Worm (Caenorhabditis elegans): Measurements from ENCODE around the gene yars-2.
"Not testable (repeated sequence)": the region's sequence is repeated elsewhere in the genome, so short reads cannot be mapped to it uniquely, and the experiment has no call there.

The yars-2 gene

DNA sequence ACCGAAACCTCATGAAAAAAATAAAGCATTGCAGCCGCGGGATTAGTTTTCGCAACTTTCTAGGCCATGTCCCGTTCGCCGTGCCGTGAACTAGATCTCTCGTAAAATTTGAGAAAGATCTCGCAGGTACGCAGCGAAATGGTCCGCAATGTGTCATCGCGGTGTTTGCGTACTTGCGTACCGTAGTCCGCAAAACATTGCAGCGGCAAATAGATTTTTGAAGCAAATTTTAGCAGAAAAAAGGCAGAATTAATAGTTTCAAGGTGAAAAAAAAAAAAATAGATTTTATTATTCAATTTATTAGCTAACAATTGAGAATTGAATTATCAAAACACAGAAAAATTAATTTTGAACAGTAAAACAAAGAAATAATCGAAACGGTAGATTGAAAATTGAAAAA is 15.5 kb upstream of the yars-2 start:
- TF ChIP-seq W03F9.2 (tag; optimal IDR thresholded peaks at IDR 0.05) = peak; percentile 37
- peak; percentile 73 for TF ChIP-seq him-1 (tag; optimal IDR thresholded peaks at IDR 0.05)

ce11 chrIV:4725478-4725920 is 13.1 kb upstream of the yars-2 start:
- TF ChIP-seq dao-5 (tag; optimal IDR thresholded peaks at IDR 0.05) = peak; percentile 1
- TF ChIP-seq him-1 (tag; optimal IDR thresholded peaks at IDR 0.05) = peak; percentile 88

DNA sequence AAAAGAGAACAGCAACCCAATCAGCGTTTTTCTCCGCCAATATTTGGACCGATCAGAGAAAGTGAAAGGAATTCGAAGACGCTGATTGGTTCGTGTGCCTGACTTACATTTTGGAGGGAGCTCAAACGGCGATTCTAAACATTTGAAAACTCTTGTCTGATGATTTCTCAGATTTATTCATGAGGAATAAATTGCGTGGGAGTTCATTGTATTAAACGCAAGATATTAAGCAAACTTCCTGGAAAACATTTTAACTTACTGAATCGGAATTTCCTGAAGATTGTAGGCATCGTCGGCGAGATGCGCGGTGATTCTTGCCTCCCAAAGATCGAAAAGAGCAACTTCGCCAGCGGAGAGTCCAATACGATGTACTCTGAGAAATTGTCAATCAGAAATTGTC is 12.1 kb upstream of the yars-2 start, which contains the start of gene K08F11.1:
Gene K08F11.1, plus strand, starts transcription at position 301 of the 400 bp plus-strand sequence.
- no peak for TF ChIP-seq him-1 (tag; optimal IDR thresholded peaks at IDR 0.05)
- no peak for TF ChIP-seq dao-5 (tag; optimal IDR thresholded peaks at IDR 0.05)
- no peak for TF ChIP-seq W03F9.2 (tag; optimal IDR thresholded peaks at IDR 0.05)

- TF ChIP-seq him-1 (tag; optimal IDR thresholded peaks at IDR 0.05) = no peak
- no peak for TF ChIP-seq dao-5 (tag; optimal IDR thresholded peaks at IDR 0.05)
- TF ChIP-seq W03F9.2 (tag; optimal IDR thresholded peaks at IDR 0.05) = no peak
Measured at ce11 chrIV:4723687-4724086, 11.3 kb upstream of the yars-2 start.

- TF ChIP-seq W03F9.2, him-1, dao-5 (tag; optimal IDR thresholded peaks at IDR 0.05): not testable (repeated sequence)
Measured at ce11 chrIV:4715785-4716184, 3.4 kb upstream of the yars-2 start, which contains the start of gene miro-1. miro-1 (minus strand) TSS chrIV:4715807.

DNA sequence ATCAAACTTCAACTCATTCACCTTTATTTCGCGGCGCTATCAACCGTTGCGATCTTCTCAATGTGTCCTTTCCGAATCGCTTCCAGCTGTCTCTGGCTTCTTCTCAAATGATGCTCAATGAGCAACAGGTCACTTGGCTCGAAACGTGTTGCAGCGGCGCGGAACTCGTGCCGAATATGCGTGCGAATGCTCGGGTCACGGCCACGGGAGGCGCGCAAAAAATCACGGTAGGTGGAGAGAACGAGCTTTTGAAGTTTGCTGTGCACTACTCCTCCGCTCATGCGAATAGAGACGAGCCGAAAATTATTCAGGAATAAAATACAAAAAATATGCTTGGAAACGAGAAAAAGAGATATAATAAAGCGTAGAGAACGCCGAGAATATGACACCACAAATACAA is 2.0 kb downstream of the yars-2 start, which contains the start of gene cif-1:
Gene cif-1, minus strand, starts transcription at position 297 of the 400 bp plus-strand sequence.
- TF ChIP-seq dao-5 (tag; optimal IDR thresholded peaks at IDR 0.05) = no peak
- TF ChIP-seq W03F9.2 (tag; optimal IDR thresholded peaks at IDR 0.05) = no peak
- TF ChIP-seq him-1 (tag; optimal IDR thresholded peaks at IDR 0.05) = no peak

DNA sequence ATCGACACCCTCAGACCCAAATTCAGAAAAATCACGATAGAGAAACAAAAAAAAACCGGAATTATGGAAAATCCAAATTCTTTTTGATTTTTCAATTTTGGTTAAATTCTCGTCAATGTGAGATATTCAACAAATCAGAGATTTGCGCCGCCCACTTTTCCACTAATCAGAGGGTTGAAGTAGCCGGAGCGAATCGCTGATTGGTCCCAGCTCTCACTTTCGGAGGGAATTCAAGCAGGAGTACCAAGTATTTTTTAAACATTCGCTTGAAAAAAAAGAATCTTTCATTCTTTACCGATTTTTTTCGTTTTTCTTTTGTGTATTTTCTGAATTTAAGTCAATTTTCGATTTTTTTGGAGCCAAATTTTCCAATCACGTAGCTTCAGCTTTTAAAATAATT is 6.5 kb downstream of the yars-2 start:
- TF ChIP-seq W03F9.2 (tag; optimal IDR thresholded peaks at IDR 0.05) = no peak
- TF ChIP-seq dao-5 (tag; optimal IDR thresholded peaks at IDR 0.05) = no peak
- no peak for TF ChIP-seq him-1 (tag; optimal IDR thresholded peaks at IDR 0.05)

ce11 chrIV:4705182-4705581 is 7.2 kb downstream of the yars-2 start:
- TF ChIP-seq him-1 (tag; optimal IDR thresholded peaks at IDR 0.05) (no peak), dao-5 (tag; optimal IDR thresholded peaks at IDR 0.05) (no peak), W03F9.2 (tag; optimal IDR thresholded peaks at IDR 0.05) (peak; percentile 41)

DNA sequence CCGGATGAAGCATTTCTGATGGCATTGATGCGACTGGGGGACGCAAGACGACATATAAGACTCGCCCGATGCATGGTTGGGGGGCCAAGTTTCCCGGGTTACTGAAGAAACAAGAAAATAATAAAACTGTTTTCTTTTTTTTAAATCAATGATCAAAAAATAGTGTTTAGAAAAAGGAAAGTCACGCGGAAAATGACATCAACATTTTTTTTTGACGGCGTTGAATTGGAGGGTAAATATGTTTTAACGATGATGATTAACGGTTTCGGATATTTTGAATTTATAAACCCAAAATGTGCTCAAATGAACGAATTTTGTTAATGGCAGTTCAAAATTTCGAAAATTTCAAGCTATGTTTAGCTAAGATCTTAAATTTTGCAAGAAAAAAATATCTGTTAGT is 8.5 kb downstream of the yars-2 start, which contains the start of gene ogdh-1:
Gene ogdh-1, minus strand, starts transcription at position 101 of the 400 bp plus-strand sequence.
- TF ChIP-seq dao-5 (tag; optimal IDR thresholded peaks at IDR 0.05) = no peak
- no peak for TF ChIP-seq him-1 (tag; optimal IDR thresholded peaks at IDR 0.05)
- TF ChIP-seq W03F9.2 (tag; optimal IDR thresholded peaks at IDR 0.05) = no peak

- no peak for TF ChIP-seq him-1 (tag; optimal IDR thresholded peaks at IDR 0.05)
- no peak for TF ChIP-seq W03F9.2 (tag; optimal IDR thresholded peaks at IDR 0.05)
- no peak for TF ChIP-seq dao-5 (tag; optimal IDR thresholded peaks at IDR 0.05)
Measured at ce11 chrIV:4692463-4692862, 20.0 kb downstream of the yars-2 start, which contains the start of gene spe-51. spe-51 (plus strand) TSS chrIV:4692763.

- TF ChIP-seq dao-5 (tag; optimal IDR thresholded peaks at IDR 0.05) = no peak
- TF ChIP-seq W03F9.2 (tag; optimal IDR thresholded peaks at IDR 0.05) = no peak
- no peak for TF ChIP-seq him-1 (tag; optimal IDR thresholded peaks at IDR 0.05)
Measured at ce11 chrIV:4688221-4688620, 24.2 kb downstream of the yars-2 start, which contains the start of gene bus-4. bus-4 (plus strand) TSS chrIV:4688269.

DNA sequence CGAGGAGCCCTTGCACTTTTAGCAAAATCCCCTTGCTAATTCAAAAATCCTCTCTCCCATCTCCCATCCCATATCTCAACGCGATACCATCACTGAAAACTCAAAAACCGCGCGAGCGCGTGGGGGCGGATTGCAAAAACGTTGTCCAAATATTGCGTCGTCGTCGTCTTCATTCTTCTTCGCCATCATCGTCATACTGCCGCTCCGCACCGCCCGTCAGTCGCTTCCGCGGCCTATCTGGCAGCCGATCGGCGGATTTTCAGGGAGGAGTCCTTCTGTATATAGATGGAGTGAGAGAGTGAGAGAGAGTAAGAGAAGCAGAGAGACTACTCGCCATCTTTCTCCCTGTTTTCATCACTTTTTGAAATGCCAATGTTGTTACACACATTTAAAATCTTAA is 25.5 kb downstream of the yars-2 start:
- TF ChIP-seq dao-5 (tag; optimal IDR thresholded peaks at IDR 0.05) (no peak), W03F9.2 (tag; optimal IDR thresholded peaks at IDR 0.05) (no peak), him-1 (tag; optimal IDR thresholded peaks at IDR 0.05) (no peak)

DNA sequence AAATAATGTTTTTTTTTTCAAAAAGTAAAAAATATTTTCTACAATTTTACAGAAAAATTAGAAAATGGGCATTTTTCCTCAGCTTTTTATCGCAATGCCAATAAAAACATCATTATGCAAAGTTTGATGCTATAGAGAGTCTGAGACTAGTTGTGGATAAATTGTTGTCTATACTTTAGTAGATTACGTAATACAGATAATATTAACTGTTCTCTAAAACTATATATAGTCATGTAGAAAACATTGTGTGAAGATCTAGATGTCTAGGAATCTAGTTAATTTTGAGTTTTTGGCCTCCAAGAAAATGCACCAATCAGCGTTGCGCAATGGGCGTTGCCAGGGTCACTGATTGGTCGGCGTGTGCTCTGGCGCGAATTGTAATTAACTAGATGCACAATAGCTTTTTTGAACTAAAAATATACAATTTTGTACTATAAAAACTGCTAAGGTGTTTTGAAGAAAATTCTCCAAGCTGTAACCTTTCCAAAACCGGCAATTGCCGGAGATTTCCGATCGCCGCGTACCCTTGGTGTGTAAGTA is 26.1 kb downstream of the yars-2 start:
- TF ChIP-seq W03F9.2 (tag; optimal IDR thresholded peaks at IDR 0.05) (no peak), him-1 (tag; optimal IDR thresholded peaks at IDR 0.05) (no peak), dao-5 (tag; optimal IDR thresholded peaks at IDR 0.05) (no peak)

DNA sequence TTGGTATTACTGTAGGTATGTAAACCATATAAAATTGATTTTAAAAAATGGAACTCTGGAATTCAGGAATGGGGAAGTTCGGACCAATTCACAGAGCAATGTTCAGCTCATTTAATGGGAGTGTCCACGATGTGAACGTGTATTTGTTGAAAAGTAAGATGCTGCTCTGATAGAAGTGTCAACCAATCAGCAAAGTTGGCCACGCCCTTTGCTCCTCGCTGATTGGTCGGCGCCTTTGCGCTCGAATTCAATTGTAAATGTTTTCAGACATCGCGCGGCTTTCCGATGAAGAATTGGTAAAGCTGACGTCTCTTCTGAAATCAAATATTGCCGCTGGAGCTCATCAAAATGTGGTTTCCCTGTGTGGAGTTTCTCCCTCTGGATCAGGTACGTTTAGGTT is 29.3 kb downstream of the yars-2 start:
- TF ChIP-seq W03F9.2 (tag; optimal IDR thresholded peaks at IDR 0.05) (no peak), him-1 (tag; optimal IDR thresholded peaks at IDR 0.05) (no peak)

DNA sequence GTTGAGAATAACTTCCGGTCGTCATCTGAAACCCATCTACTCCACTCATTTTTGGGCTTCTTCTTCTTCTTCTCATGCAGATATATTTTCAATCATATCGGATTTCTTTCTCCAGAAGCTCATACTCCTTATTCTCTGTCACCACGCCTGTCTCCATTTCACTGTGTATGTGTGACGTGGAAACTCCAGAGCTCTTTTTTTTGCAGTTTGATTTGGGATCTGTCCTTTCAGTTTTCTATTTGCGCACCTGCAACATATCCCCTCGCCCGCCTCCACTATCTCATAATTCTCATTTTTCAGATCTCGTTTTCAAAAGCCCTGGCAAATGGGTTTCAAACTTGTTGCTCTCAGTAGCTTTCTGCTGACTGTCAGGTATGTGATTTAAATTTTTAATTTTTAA is 33.7 kb downstream of the yars-2 start, which contains the start of gene kin-36:
Gene kin-36, plus strand, starts transcription at position 301 of the 400 bp plus-strand sequence.
- no peak for TF ChIP-seq dao-5 (tag; optimal IDR thresholded peaks at IDR 0.05)
- no peak for TF ChIP-seq him-1 (tag; optimal IDR thresholded peaks at IDR 0.05)
- TF ChIP-seq W03F9.2 (tag; optimal IDR thresholded peaks at IDR 0.05) = no peak
